Worm (Caenorhabditis elegans): Measurements from ENCODE around the gene pmp-1.

DNA sequence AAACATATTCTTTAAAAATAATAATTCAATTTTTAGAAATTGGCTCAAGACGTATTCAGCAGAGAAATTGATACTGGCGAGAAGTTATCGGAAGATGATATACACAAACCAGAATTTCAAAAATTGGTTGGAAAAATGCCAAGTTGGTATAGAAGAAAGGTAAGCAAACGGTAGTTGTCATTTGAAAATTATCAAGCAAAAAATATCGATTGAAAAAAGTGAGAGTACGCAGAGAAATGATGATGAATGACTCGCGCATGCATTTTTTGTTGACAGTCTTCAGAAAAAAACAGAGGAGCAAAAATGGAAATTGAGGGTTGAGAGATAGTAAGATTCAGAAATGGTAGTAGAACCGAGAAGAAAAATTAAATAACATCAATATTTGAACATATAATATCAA lies 49.4 kb upstream of the pmp-1 start:
- no peak for TF ChIP-seq dve-1 (tag; optimal IDR thresholded peaks at IDR 0.05)
- no peak for TF ChIP-seq ceh-48 (tag; optimal IDR thresholded peaks at IDR 0.05)
- no peak for TF ChIP-seq ama-1 (optimal IDR thresholded peaks at IDR 0.05)
- TF ChIP-seq tbx-2 (tag; optimal IDR thresholded peaks at IDR 0.05): no peak
- no peak for TF ChIP-seq K09A11.1 (tag; optimal IDR thresholded peaks at IDR 0.05; ENCODE audit: insufficient read depth)
- TF ChIP-seq nhr-11 (tag; optimal IDR thresholded peaks at IDR 0.05): no peak
- TF ChIP-seq sox-2 (GFP tag; IDR thresholded peaks at IDR 0.05): no peak
- TF ChIP-seq sox-4 (tag; optimal IDR thresholded peaks at IDR 0.05): no peak
- TF ChIP-seq ceh-9 (tag; optimal IDR thresholded peaks at IDR 0.05): no peak
- no peak for TF ChIP-seq madf-2 (tag; optimal IDR thresholded peaks at IDR 0.05)
- no peak for TF ChIP-seq hlh-30 (tag; optimal IDR thresholded peaks at IDR 0.05; ENCODE audit: insufficient read depth)
- TF ChIP-seq pat-9 (tag; optimal IDR thresholded peaks at IDR 0.05): no peak
- no peak for TF ChIP-seq pag-3 (tag; optimal IDR thresholded peaks at IDR 0.05; ENCODE audit: borderline replicate concordance)
- TF ChIP-seq npax-4 (tag; optimal IDR thresholded peaks at IDR 0.05): no peak
